Worm (Caenorhabditis elegans) whole organism, late embryonic: Measurements from ENCODE around the gene hpo-19.

Experiments
- C38D4.7 ChIP-seq: fragments of 200-800 bp; sonication (Bioruptor generic); optimal IDR thresholded peaks from 2 replicates; lab custom pipeline; 2018; ENCODE audit warnings: mild to moderate bottlenecking, missing genetic modification characterization, moderate library complexity, missing compliant biosample characterization
- F13H6.1 ChIP-seq: sonication (generic microtip); optimal IDR thresholded peaks from 2 replicates; lab custom pipeline; 2016; ENCODE audit warnings: missing genetic modification characterization, missing compliant biosample characterization
- K09A11.1 ChIP-seq: sonication (generic microtip); optimal IDR thresholded peaks from 2 replicates; lab custom pipeline; 2017; ENCODE audit warnings: antibody characterized with exemption, mild to moderate bottlenecking, missing genetic modification characterization, missing compliant biosample characterization; ENCODE audit not compliant: insufficient read depth
- T23F11.4 ChIP-seq: fragments of 200-800 bp; sonication (Bioruptor generic); optimal IDR thresholded peaks from 2 replicates; lab custom pipeline; 2018; ENCODE audit warnings: mild to moderate bottlenecking, missing genetic modification characterization, missing compliant biosample characterization
- ahr-1 ChIP-seq: sonication (generic microtip); optimal IDR thresholded peaks from 2 replicates; lab custom pipeline; 2016; ENCODE audit warnings: missing genetic modification characterization, missing compliant biosample characterization
- ceh-18 ChIP-seq: sonication (generic microtip); optimal IDR thresholded peaks from 2 replicates; lab custom pipeline; 2016; ENCODE audit warnings: missing genetic modification characterization, missing compliant biosample characterization
- ceh-19 ChIP-seq: fragments of 200-800 bp; sonication (Bioruptor generic); optimal IDR thresholded peaks from 2 replicates; lab custom pipeline; 2018; ENCODE audit warnings: mild to moderate bottlenecking, missing genetic modification characterization, missing compliant biosample characterization
- ceh-22 ChIP-seq: sonication (generic microtip); optimal IDR thresholded peaks from 2 replicates; lab custom pipeline; 2017; ENCODE audit warnings: missing biosample characterization, missing genetic modification characterization
- ceh-30 ChIP-seq: fragments of 150-350 bp; optimal IDR thresholded peaks from 2 replicates; lab custom pipeline; 2014; ENCODE audit warnings: missing biosample characterization, missing genetic modification characterization
- ceh-45 ChIP-seq: fragments of 200-800 bp; sonication (Bioruptor generic); IDR thresholded peaks from 2 replicates; pipeline ENCODE4 v1.3.6; 2022; ENCODE audit warnings: missing genetic modification reagents, missing genetic modification characterization, missing compliant biosample characterization
- ceh-6 ChIP-seq: fragments of 200-800 bp; sonication (Bioruptor generic); optimal IDR thresholded peaks from 2 replicates; lab custom pipeline; 2018; ENCODE audit warnings: mild to moderate bottlenecking, missing genetic modification characterization, missing compliant biosample characterization
- ceh-9 ChIP-seq: sonication (generic microtip); optimal IDR thresholded peaks from 2 replicates; lab custom pipeline; 2016; ENCODE audit warnings: mild to moderate bottlenecking, missing genetic modification characterization, inconsistent platforms, missing compliant biosample characterization
- che-1 ChIP-seq: sonication (generic microtip); optimal IDR thresholded peaks from 2 replicates; lab custom pipeline; 2016; ENCODE audit warnings: mild to moderate bottlenecking, missing genetic modification characterization, missing compliant biosample characterization
- dve-1 ChIP-seq: sonication (generic microtip); optimal IDR thresholded peaks from 2 replicates; lab custom pipeline; 2017; ENCODE audit warnings: antibody characterized with exemption, mild to moderate bottlenecking, missing genetic modification characterization, missing compliant biosample characterization
- elt-4 ChIP-seq: sonication (generic microtip); optimal IDR thresholded peaks from 2 replicates; lab custom pipeline; 2016; ENCODE audit warnings: missing genetic modification characterization, missing compliant biosample characterization
- ets-4 ChIP-seq: sonication (generic microtip); optimal IDR thresholded peaks from 2 replicates; lab custom pipeline; 2016; ENCODE audit warnings: missing genetic modification characterization, missing compliant biosample characterization
- eyg-1 ChIP-seq: sonication (generic microtip); optimal IDR thresholded peaks from 2 replicates; lab custom pipeline; 2016; ENCODE audit warnings: missing genotype, missing genetic modification characterization, missing compliant biosample characterization
- fax-1 ChIP-seq: sonication (generic microtip); optimal IDR thresholded peaks from 2 replicates; lab custom pipeline; 2016; ENCODE audit warnings: missing genotype, missing genetic modification characterization, missing compliant biosample characterization
- fkh-10 ChIP-seq: fragments of 150-350 bp; optimal IDR thresholded peaks from 2 replicates; lab custom pipeline; 2014; ENCODE audit warnings: missing biosample characterization, missing genetic modification reagents, missing genetic modification characterization
- fkh-6 ChIP-seq: sonication (generic microtip); optimal IDR thresholded peaks from 2 replicates; lab custom pipeline; 2016; ENCODE audit warnings: missing genetic modification characterization, missing compliant biosample characterization
- gmeb-2 ChIP-seq: sonication (generic microtip); optimal IDR thresholded peaks from 2 replicates; lab custom pipeline; 2016; ENCODE audit warnings: missing genetic modification characterization, inconsistent platforms, missing compliant biosample characterization
- hlh-13 ChIP-seq: fragments of 200-800 bp; sonication (Bioruptor generic); optimal IDR thresholded peaks from 2 replicates; lab custom pipeline; 2018; ENCODE audit warnings: mild to moderate bottlenecking, missing genetic modification characterization, missing compliant biosample characterization
- hlh-30 ChIP-seq: sonication (generic microtip); optimal IDR thresholded peaks from 2 replicates; lab custom pipeline; 2017; ENCODE audit warnings: antibody characterized with exemption, missing genetic modification characterization, missing compliant biosample characterization; ENCODE audit not compliant: insufficient read depth
- hlh-6 ChIP-seq: sonication (generic microtip); optimal IDR thresholded peaks from 2 replicates; lab custom pipeline; 2016; ENCODE audit warnings: missing genotype, missing genetic modification characterization, missing compliant biosample characterization
- lin-11 ChIP-seq: fragments of 200-800 bp; sonication (Bioruptor generic); optimal IDR thresholded peaks from 2 replicates; lab custom pipeline; 2018; ENCODE audit warnings: mild to moderate bottlenecking, missing genetic modification characterization, missing compliant biosample characterization
- madf-2 ChIP-seq: sonication (generic microtip); optimal IDR thresholded peaks from 2 replicates; lab custom pipeline; 2017; ENCODE audit warnings: missing genetic modification characterization, missing compliant biosample characterization
- pax-1 ChIP-seq: fragments of 150-350 bp; optimal IDR thresholded peaks from 2 replicates; lab custom pipeline; 2014; ENCODE audit warnings: missing biosample characterization, missing genetic modification characterization
- pha-4 ChIP-seq: fragments of 150-350 bp; optimal IDR thresholded peaks from 2 replicates; lab custom pipeline; 2018; ENCODE audit warnings: missing biosample characterization, missing genetic modification reagents, missing genetic modification characterization
- rnt-1 ChIP-seq: sonication (generic microtip); optimal IDR thresholded peaks from 2 replicates; lab custom pipeline; 2016; ENCODE audit warnings: missing genetic modification characterization, missing compliant biosample characterization
- sox-4 ChIP-seq: sonication (generic microtip); optimal IDR thresholded peaks from 2 replicates; lab custom pipeline; 2017; ENCODE audit warnings: mild to moderate bottlenecking, missing genetic modification characterization, inconsistent platforms, missing compliant biosample characterization
- syd-9 ChIP-seq: sonication (generic microtip); optimal IDR thresholded peaks from 2 replicates; lab custom pipeline; 2016; ENCODE audit warnings: mild to moderate bottlenecking, missing genetic modification characterization, moderate library complexity, missing compliant biosample characterization
- ttx-3 ChIP-seq: sonication (generic microtip); optimal IDR thresholded peaks from 2 replicates; lab custom pipeline; 2016; ENCODE audit warnings: missing genetic modification reagents, missing genetic modification characterization, missing compliant biosample characterization
- unc-3 ChIP-seq, 2 experiments: fragments of 200-800 bp in 1 of 2; sonication (Bioruptor generic) in 1 of 2; sonication (generic microtip) in 1 of 2; conservative IDR thresholded peaks in 1 of 2; optimal IDR thresholded peaks in 1 of 2; 2 replicates each; pipeline versions ENCODE4 v1.3.6 to Lab custom; 2016 to 2022; ENCODE audit warnings: missing compliant biosample characterization in 2 of 2, missing genetic modification characterization in 2 of 2, missing genetic modification reagents in 1 of 2
- unc-42 ChIP-seq: sonication (generic microtip); optimal IDR thresholded peaks from 2 replicates; lab custom pipeline; 2016; ENCODE audit warnings: missing genotype, missing genetic modification characterization, missing compliant biosample characterization
- unc-55 ChIP-seq: sonication (generic microtip); optimal IDR thresholded peaks from 2 replicates; lab custom pipeline; 2017; ENCODE audit warnings: missing biosample characterization, missing genetic modification reagents, missing genetic modification characterization
- zip-5 ChIP-seq: sonication (generic microtip); optimal IDR thresholded peaks from 2 replicates; lab custom pipeline; 2016; ENCODE audit warnings: missing genetic modification characterization, missing compliant biosample characterization
- ztf-16 ChIP-seq: sonication (generic microtip); optimal IDR thresholded peaks from 2 replicates; lab custom pipeline; 2017; ENCODE audit warnings: missing genetic modification characterization, missing compliant biosample characterization

Gene hpo-19

DNA sequence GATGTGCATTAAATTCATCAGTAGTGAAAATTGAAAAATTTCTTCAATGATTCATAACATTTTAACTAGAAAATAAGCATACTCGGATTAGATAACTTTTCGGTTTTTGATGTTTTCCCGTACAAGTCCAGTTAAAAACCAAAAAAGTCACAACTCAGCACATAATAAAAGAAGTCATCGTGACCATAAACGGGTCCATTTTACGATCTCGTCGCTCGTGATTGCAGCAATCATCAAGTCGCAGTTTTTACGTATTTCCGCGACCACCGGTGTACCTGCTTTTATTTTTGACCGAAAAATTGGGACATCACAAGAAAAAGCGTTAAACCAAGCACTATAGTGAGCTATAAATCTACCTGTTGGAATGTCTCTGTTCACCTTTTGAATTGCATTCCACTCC is 24.8 kb downstream of the hpo-19 start:
- TF ChIP-seq sox-4 (tag; lab: Kevin White, UChicago) (no peak), F13H6.1 (tag; lab: Kevin White, UChicago) (no peak), T23F11.4 (no peak), rnt-1 (no peak), hlh-13 (GFP tag; lab: Kevin White, UChicago) (no peak), ceh-22 (tag; lab: Kevin White, UChicago) (no peak)

ce11 chrV:6462606-6463005 is 26.2 kb downstream of the hpo-19 start:
- no peak for TF ChIP-seq gmeb-2 (tag; lab: Kevin White, UChicago)
- no peak for TF ChIP-seq madf-2 (tag; lab: Kevin White, UChicago)
- TF ChIP-seq C38D4.7 (GFP tag; lab: Kevin White, UChicago), result no peak
- no peak for TF ChIP-seq fkh-6 (tag; lab: Kevin White, UChicago)
- no peak for TF ChIP-seq ceh-22 (tag; lab: Kevin White, UChicago)
- TF ChIP-seq dve-1 (tag; lab: Kevin White, UChicago), result no peak
- TF ChIP-seq, all 69 proteins: peak for 0

- TF ChIP-seq unc-55 (GFP tag; lab: Kevin White, UChicago) (peak; percentile 73), hlh-6 (tag; lab: Kevin White, UChicago) (no peak)
Measured at ce11 chrV:6464238-6464637, 27.8 kb downstream of the hpo-19 start.

DNA sequence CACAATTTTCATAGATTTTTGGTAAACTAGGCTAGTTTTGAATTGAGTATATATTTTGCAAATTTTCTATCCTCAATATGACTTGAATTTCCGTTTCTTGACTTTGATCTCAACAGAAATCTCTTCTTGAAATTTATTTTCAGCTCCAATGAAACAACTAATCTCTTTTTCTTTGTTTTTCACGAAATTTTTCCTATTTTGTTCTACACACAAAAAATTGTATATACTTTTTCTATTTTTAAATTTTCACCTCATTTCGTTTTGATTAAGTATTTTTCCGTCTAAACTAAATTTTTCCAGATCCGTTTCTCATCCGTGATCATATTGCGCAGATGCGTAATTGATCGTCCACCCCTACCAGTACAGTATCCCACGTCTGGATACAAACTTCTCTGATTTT is 28.3 kb downstream of the hpo-19 start, which contains the start of gene unc-83:
unc-83 (plus strand) TSS at position 301 of the 400 bp plus-strand sequence.
- TF ChIP-seq che-1, result no peak
- TF ChIP-seq ztf-16, result no peak

DNA sequence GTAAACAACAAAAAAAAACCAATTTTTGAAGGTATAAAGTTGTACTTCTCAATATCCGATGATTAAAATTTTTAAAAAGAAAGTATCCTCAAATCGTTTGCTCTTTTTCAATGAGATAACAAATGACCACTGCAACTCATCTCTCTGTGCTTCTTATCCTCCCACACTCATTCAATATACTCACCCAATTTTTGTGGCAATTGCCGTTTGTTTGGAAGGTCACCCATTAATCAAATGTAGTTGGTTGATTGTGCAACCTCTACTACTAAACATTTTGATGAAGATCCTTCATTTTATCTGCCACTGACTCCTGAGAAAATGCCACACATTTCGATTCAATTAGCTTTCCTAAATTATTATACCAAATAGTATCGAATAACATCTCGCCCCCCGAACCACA is 31.2 kb downstream of the hpo-19 start:
- TF ChIP-seq rnt-1 (no peak), ceh-19 (GFP tag; lab: Kevin White, UChicago) (peak; percentile 45)

ce11 chrV:6471208-6471607 is 34.8 kb downstream of the hpo-19 start:
- TF ChIP-seq unc-42 (tag; lab: Kevin White, UChicago), result no peak
- no peak for TF ChIP-seq ahr-1 (tag; lab: Kevin White, UChicago)
- TF ChIP-seq fkh-10 (GFP tag; lab: Kevin White, UChicago), result no peak
- TF ChIP-seq ceh-30 (tag; lab: Kevin White, UChicago), result no peak
- no peak for TF ChIP-seq rnt-1
- no peak for TF ChIP-seq pha-4 (tag; lab: Kevin White, UChicago)
- TF ChIP-seq ceh-45 (GFP tag; lab: Robert Waterston, UW), result no peak
- no peak for TF ChIP-seq hlh-6 (tag; lab: Kevin White, UChicago)
- TF ChIP-seq T23F11.4, result no peak
- TF ChIP-seq hlh-30 (tag; lab: Kevin White, UChicago), result no peak
- no peak for TF ChIP-seq fkh-6 (tag; lab: Kevin White, UChicago)
- TF ChIP-seq ttx-3, result no peak
- no peak for TF ChIP-seq eyg-1 (tag; lab: Kevin White, UChicago)
- TF ChIP-seq ztf-16, result no peak
- TF ChIP-seq F13H6.1 (tag; lab: Kevin White, UChicago), result no peak
- no peak for TF ChIP-seq gmeb-2 (tag; lab: Kevin White, UChicago)

DNA sequence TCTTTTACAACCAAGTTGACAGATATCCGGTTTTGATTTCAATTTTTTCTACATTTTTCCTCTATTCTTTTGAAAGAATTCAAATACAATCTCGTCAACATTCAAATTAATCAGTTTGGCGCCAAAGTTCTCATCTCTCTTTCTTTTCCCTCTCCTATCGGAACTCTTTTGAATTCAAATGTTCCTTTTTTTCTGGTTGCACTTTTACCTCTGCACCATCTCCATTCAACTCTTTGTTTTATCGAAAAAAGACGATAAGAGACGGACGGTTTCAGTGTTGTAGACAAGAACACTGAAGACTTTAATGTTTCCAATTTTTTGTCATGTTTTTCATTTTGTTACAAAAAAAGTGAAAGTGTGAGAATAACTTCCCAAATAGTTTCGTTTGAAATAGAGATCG is 39.6 kb downstream of the hpo-19 start:
- TF ChIP-seq lin-11 (tag; lab: Kevin White, UChicago) (no peak), fax-1 (tag; lab: Kevin White, UChicago) (no peak), unc-3 (GFP tag; conservative IDR thresholded peaks at IDR 0.05; lab: Robert Waterston, UW) (no peak), unc-3 (tag; optimal IDR thresholded peaks at IDR 0.05; lab: Kevin White, UChicago) (no peak), zip-5 (no peak), K09A11.1 (tag; lab: Kevin White, UChicago) (no peak), ceh-6 (GFP tag; lab: Kevin White, UChicago) (no peak), elt-4 (no peak), sox-4 (tag; lab: Kevin White, UChicago) (no peak), pax-1 (tag; lab: Kevin White, UChicago) (no peak), pha-4 (tag; lab: Kevin White, UChicago) (no peak), C38D4.7 (GFP tag; lab: Kevin White, UChicago) (no peak), syd-9 (no peak), ceh-18 (no peak), F13H6.1 (tag; lab: Kevin White, UChicago) (no peak), ceh-9 (tag; lab: Kevin White, UChicago) (no peak), ztf-16 (no peak), ets-4 (tag; lab: Kevin White, UChicago) (no peak), fkh-6 (tag; lab: Kevin White, UChicago) (no peak), ahr-1 (tag; lab: Kevin White, UChicago) (no peak)
